Worm (Caenorhabditis elegans) whole organism, L2 larva: ENCODE results near the gene Y66A7A.7.

ENCODE experiments used
- R02D3.7 ChIP-seq: fragments of 150-350 bp; optimal IDR thresholded peaks from 2 replicates; lab custom pipeline; 2014; ENCODE audit warnings: missing biosample characterization, missing genetic modification characterization
- Y55F3AM.14 ChIP-seq: fragments of 200-800 bp; sonication (Bioruptor generic); optimal IDR thresholded peaks from 2 replicates; lab custom pipeline; 2018; ENCODE audit warnings: mild to moderate bottlenecking, missing genetic modification characterization, missing compliant biosample characterization
- ZK546.5 ChIP-seq: sonication (generic microtip); optimal IDR thresholded peaks from 2 replicates; lab custom pipeline; 2017; ENCODE audit warnings: missing biosample characterization, missing genetic modification characterization
- alr-1 ChIP-seq: fragments of 150-350 bp; optimal IDR thresholded peaks from 2 replicates; lab custom pipeline; 2014; ENCODE audit warnings: missing biosample characterization, missing genetic modification characterization
- aly-2 ChIP-seq: fragments of 150-350 bp; optimal IDR thresholded peaks from 2 replicates; lab custom pipeline; 2014; ENCODE audit warnings: missing biosample characterization, missing genetic modification characterization
- ama-1 ChIP-seq: fragments of 150-350 bp; optimal IDR thresholded peaks from 2 replicates; lab custom pipeline; 2018; ENCODE audit warnings: inconsistent platforms
- ceh-16 ChIP-seq: fragments of 150-350 bp; optimal IDR thresholded peaks from 2 replicates; lab custom pipeline; 2014; ENCODE audit warnings: missing biosample characterization, missing genetic modification characterization
- ceh-82 ChIP-seq: fragments of 150-350 bp; optimal IDR thresholded peaks from 2 replicates; lab custom pipeline; 2014; ENCODE audit warnings: missing biosample characterization, missing genetic modification characterization
- crh-2 ChIP-seq: sonication (generic microtip); optimal IDR thresholded peaks from 2 replicates; lab custom pipeline; 2017; ENCODE audit warnings: missing biosample characterization, missing genetic modification characterization
- egl-27 ChIP-seq: sonication (generic microtip); optimal IDR thresholded peaks from 3 replicates; lab custom pipeline; 2017; ENCODE audit warnings: missing biosample characterization, missing genetic modification reagents, missing genetic modification characterization
- elt-1 ChIP-seq: fragments of 150-350 bp; optimal IDR thresholded peaks from 2 replicates; lab custom pipeline; 2014; ENCODE audit warnings: missing biosample characterization, missing genetic modification characterization
- elt-3 ChIP-seq: sonication (generic microtip); optimal IDR thresholded peaks from 2 replicates; lab custom pipeline; 2017; ENCODE audit warnings: missing biosample characterization, missing genetic modification characterization
- fos-1 ChIP-seq: fragments of 150-350 bp; optimal IDR thresholded peaks from 2 replicates; lab custom pipeline; 2014; ENCODE audit warnings: missing biosample characterization, missing genetic modification characterization
- lin-13 ChIP-seq: fragments of 150-350 bp; optimal IDR thresholded peaks from 2 replicates; lab custom pipeline; 2014; ENCODE audit warnings: missing biosample characterization, missing genetic modification reagents, missing genetic modification characterization
- lsy-2 ChIP-seq, 2 experiments: fragments of 150-350 bp in 1 of 2; sonication (generic microtip) in 1 of 2; optimal IDR thresholded peaks; 2 replicates each; lab custom pipeline; 2014 to 2017; ENCODE audit warnings: missing biosample characterization in 2 of 2, missing genetic modification characterization in 2 of 2
- mab-5 ChIP-seq: fragments of 150-350 bp; optimal IDR thresholded peaks from 2 replicates; lab custom pipeline; 2014; ENCODE audit warnings: missing biosample characterization, missing genetic modification characterization
- nhr-10 ChIP-seq: sonication (generic microtip); optimal IDR thresholded peaks from 2 replicates; lab custom pipeline; 2017; ENCODE audit warnings: missing biosample characterization, missing genetic modification characterization
- nhr-11 ChIP-seq: fragments of 150-350 bp; optimal IDR thresholded peaks from 2 replicates; lab custom pipeline; 2014; ENCODE audit warnings: missing biosample characterization, missing genetic modification characterization
- nhr-129 ChIP-seq: fragments of 150-350 bp; optimal IDR thresholded peaks from 2 replicates; lab custom pipeline; 2014; ENCODE audit warnings: missing biosample characterization, missing genetic modification characterization
- nhr-21 ChIP-seq: fragments of 150-350 bp; optimal IDR thresholded peaks from 2 replicates; lab custom pipeline; 2014; ENCODE audit warnings: missing biosample characterization, missing genetic modification characterization
- nhr-25 ChIP-seq: fragments of 150-350 bp; sonication (generic microtip); optimal IDR thresholded peaks from 3 replicates; lab custom pipeline; 2014; ENCODE audit warnings: missing biosample characterization, missing genetic modification characterization
- nhr-77 ChIP-seq: fragments of 150-350 bp; optimal IDR thresholded peaks from 2 replicates; lab custom pipeline; 2014; ENCODE audit warnings: missing biosample characterization, missing genetic modification characterization
- peb-1 ChIP-seq: fragments of 150-350 bp; optimal IDR thresholded peaks from 2 replicates; lab custom pipeline; 2014; ENCODE audit warnings: missing biosample characterization, missing genetic modification characterization
- sem-4 ChIP-seq: fragments of 150-350 bp; optimal IDR thresholded peaks from 2 replicates; lab custom pipeline; 2014; ENCODE audit warnings: missing biosample characterization, missing genetic modification reagents, missing genetic modification characterization
- skn-1 ChIP-seq: sonication (generic microtip); optimal IDR thresholded peaks from 2 replicates; lab custom pipeline; 2017; ENCODE audit warnings: missing biosample characterization, missing genetic modification characterization
- sma-3 ChIP-seq: sonication (generic microtip); optimal IDR thresholded peaks from 2 replicates; lab custom pipeline; 2016; ENCODE audit warnings: missing genetic modification reagents, missing genetic modification characterization, missing compliant biosample characterization
- sma-9 ChIP-seq, 2 experiments: fragments of 150-350 bp in 1 of 2; sonication (generic microtip) in 1 of 2; optimal IDR thresholded peaks; 2 replicates each; lab custom pipeline; 2014 to 2016; ENCODE audit warnings: missing genetic modification characterization in 2 of 2, mild to moderate bottlenecking in 1 of 2, missing biosample characterization in 1 of 2, missing compliant biosample characterization in 1 of 2, missing genetic modification reagents in 1 of 2, moderate library complexity in 1 of 2
- unc-39 ChIP-seq: fragments of 150-350 bp; optimal IDR thresholded peaks from 2 replicates; lab custom pipeline; 2014; ENCODE audit warnings: missing biosample characterization, missing genetic modification characterization
- unc-55 ChIP-seq: fragments of 150-350 bp; sonication (generic microtip); optimal IDR thresholded peaks from 3 replicates; lab custom pipeline; 2014; ENCODE audit warnings: missing biosample characterization, missing genetic modification reagents, missing genetic modification characterization
- unc-62 ChIP-seq: fragments of 150-350 bp; optimal IDR thresholded peaks from 2 replicates; lab custom pipeline; 2014; ENCODE audit warnings: missing biosample characterization, missing genetic modification reagents, missing genetic modification characterization
- ztf-1 ChIP-seq: fragments of 200-800 bp; sonication (Bioruptor generic); conservative IDR thresholded peaks from 2 replicates; pipeline ENCODE4 v1.3.6; 2022; ENCODE audit warnings: missing genetic modification characterization, missing compliant biosample characterization
- ztf-11 ChIP-seq: sonication (generic microtip); optimal IDR thresholded peaks from 2 replicates; lab custom pipeline; 2017; ENCODE audit warnings: missing biosample characterization, missing genetic modification characterization

Gene Y66A7A.7

DNA sequence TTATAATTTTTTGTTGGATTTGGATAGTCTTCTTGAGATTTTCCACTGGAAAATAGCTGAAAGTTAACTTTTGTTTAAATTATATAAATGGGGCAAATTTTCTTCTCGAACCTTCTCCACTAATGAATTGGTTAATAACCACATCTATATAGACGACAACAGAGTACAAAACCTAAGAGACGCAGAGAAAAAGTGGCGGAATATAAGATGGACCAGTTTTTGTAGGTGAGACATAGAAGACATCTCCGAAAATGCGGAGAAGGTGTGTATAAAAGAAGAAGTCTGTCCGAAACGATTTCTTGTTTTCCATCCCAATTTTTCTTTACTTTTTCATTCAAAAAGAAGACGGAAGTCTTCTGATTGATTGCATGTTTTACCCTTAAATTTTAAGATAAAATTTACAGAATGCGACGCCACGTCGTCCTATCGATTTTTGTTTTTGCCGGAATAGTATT, 4.4 kb downstream of the Y66A7A.7 start, which contains the start of gene gly-8:
gly-8 (plus strand) TSS at position 405 of the 455 bp plus-strand sequence.
- peak; percentile 72 for TF ChIP-seq nhr-25
- peak in 1 of 2 experiments; percentile 12 for TF ChIP-seq lsy-2 (tag; optimal IDR thresholded peaks at IDR 0.05; lab: Kevin White, UChicago)
- TF ChIP-seq nhr-21 (tag; lab: Kevin White, UChicago), result no peak
- peak; percentile 35 for TF ChIP-seq sem-4 (tag; lab: Kevin White, UChicago)
- TF ChIP-seq, all 48 proteins: peak for 3

DNA sequence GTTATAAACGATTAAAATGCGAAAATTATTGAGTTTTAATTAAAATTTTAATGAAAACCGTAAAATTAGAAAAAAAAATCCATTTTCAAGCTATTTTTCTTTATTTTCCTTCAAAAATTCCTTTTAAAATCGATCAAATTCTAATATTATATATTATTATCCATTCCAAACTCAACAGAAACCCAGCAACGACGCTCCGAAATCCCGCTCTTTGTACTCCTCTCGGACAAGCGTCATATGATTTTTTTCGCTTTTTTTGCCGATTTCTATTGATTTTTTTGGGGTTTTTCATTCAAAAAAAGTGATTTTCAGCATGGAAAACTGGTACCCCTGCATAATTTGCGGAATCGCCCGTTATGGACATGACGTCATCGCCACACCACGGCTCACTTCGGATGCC, 12.8 kb downstream of the Y66A7A.7 start, which contains the start of gene ceh-91:
ceh-91 (plus strand) TSS at position 301 of the 400 bp plus-strand sequence.
- TF ChIP-seq nhr-129 (tag; lab: Kevin White, UChicago) (no peak), nhr-21 (tag; lab: Kevin White, UChicago) (no peak), peb-1 (no peak), Y55F3AM.14 (no peak), unc-55 (GFP tag; lab: Kevin White, UChicago) (no peak), nhr-77 (tag; lab: Kevin White, UChicago) (no peak), unc-39 (tag; lab: Kevin White, UChicago) (no peak), lin-13 (GFP tag; lab: Kevin White, UChicago) (no peak), crh-2 (tag; lab: Kevin White, UChicago) (no peak), sem-4 (tag; lab: Kevin White, UChicago) (no peak), ceh-16 (no peak), nhr-25 (no peak)

DNA sequence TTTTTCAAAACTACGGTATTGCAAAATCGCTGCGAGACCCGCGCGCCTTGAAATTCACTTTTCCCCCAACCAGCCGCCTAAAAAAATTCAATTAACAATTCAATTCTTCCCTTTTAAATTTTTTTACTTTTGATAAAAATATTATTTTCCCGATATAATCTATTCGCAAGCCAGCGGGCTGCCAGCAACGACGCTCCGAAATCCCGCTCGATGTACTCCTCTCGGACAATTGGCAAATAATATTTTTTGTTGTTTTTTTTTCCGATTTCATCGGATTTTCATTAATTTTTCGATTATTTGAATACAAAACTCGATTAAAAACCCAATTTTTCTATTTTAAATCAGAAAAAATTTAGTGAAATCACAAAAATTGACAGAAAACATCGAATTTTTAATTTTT, 13.5 kb downstream of the Y66A7A.7 start:
- no peak for TF ChIP-seq ama-1 (lab: Kevin White, UChicago)
- TF ChIP-seq nhr-25, result no peak
- TF ChIP-seq unc-39 (tag; lab: Kevin White, UChicago), result no peak
- TF ChIP-seq elt-1 (tag; lab: Kevin White, UChicago), result no peak
- no peak for TF ChIP-seq Y55F3AM.14
- no peak for TF ChIP-seq egl-27 (tag; lab: Kevin White, UChicago)
- TF ChIP-seq fos-1 (tag; lab: Kevin White, UChicago), result no peak

DNA sequence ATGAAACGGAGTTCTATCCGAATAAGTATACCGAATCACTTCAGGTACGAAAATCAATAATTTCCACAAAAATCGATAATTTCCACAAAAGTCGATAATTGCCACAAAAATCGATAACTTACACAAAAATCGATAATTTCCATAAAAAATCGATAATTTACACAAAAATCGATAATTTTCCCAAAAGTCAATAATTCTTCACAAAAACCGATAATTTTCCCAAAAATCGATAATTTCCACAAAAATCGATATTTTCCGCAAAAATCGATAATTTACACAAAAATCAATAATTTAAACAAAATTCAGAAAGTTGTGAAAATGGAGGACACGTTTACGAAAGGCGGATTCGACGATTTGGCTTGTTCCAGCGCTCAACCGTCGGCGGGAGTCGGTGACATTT, 14.4 kb downstream of the Y66A7A.7 start:
- TF ChIP-seq ceh-82, result no peak
- no peak for TF ChIP-seq alr-1
- TF ChIP-seq nhr-10 (tag; lab: Kevin White, UChicago), result no peak
- TF ChIP-seq nhr-129 (tag; lab: Kevin White, UChicago), result no peak
- no peak for TF ChIP-seq nhr-11
- no peak for TF ChIP-seq nhr-21 (tag; lab: Kevin White, UChicago)
- no peak for TF ChIP-seq elt-3 (tag; lab: Kevin White, UChicago)
- TF ChIP-seq R02D3.7 (tag; lab: Kevin White, UChicago), result no peak
- TF ChIP-seq, all 48 proteins: peak for 0

DNA sequence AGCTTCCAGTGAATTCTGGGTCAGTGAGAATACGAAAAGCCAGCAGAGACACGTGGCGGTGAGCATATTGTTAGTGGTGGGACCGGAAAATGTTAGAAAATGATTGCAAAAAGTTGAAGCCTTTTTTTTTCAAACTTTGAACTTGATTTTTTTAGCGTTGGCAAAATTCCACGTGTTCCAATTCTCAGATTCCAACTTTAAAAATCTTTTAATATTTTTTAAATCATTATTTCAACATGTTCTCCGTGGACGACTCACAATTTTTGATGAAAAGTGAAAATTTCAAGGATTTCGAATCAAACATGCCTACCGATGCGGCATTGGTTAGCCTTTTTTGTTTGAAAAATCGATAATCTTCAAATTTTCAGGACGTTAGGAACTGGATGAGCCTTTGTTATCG, 16.9 kb downstream of the Y66A7A.7 start, which contains the start of the genes Y66A7A.9 and Y66A7A.4:
Y66A7A.9 (minus strand) TSS at position 101 of the 400 bp plus-strand sequence.
Y66A7A.4 (plus strand) TSS at position 237 of the 400 bp plus-strand sequence.
- TF ChIP-seq sma-3 (GFP tag; lab: Kevin White, UChicago), result no peak
- TF ChIP-seq nhr-21 (tag; lab: Kevin White, UChicago), result no peak
- TF ChIP-seq nhr-10 (tag; lab: Kevin White, UChicago), result no peak
- no peak for TF ChIP-seq ZK546.5
- no peak for TF ChIP-seq Y55F3AM.14
- TF ChIP-seq peb-1, result no peak

DNA sequence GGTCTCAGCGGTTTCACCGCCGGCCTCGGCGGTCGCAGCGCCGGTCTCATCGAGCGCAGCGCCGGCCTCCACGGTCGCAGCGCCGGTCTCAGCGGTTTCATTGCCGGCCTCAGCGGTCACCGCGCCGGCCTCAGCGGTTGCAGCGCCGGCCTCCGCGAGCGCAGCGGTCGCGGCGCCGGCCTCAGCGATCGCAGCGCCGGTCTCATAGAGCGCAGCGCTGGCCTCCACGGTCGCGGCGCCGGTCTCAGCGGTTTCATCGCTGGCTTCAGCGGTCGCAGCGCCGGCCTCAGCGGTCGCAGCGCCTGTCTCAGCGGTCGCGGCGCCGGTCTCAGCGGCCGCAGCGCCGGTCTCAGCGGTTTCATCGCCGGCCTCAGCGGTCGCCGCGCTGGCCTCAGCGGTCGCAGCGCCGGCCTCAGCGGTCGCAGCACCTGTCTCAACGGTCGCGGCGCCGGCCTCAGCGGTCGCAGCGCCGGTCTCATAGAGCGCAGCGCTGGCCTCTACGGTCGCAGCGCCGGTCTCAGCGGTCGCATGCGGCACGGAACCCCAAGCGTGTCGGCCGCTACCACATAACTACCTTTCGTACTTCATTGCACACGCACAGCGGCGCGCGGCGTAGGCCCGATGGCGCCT, 17.5 kb downstream of the Y66A7A.7 start:
- TF ChIP-seq mab-5 (tag; lab: Kevin White, UChicago) (no peak), sma-9 (GFP tag; optimal IDR thresholded peaks at IDR 0.05; lab: Kevin White, UChicago) (no peak), sma-9 (tag; optimal IDR thresholded peaks at IDR 0.05; lab: Kevin White, UChicago) (no peak), nhr-11 (no peak), egl-27 (tag; lab: Kevin White, UChicago) (no peak), crh-2 (tag; lab: Kevin White, UChicago) (no peak), aly-2 (tag; lab: Kevin White, UChicago) (no peak), ztf-11 (tag; lab: Kevin White, UChicago) (no peak), elt-1 (tag; lab: Kevin White, UChicago) (no peak), unc-55 (GFP tag; lab: Kevin White, UChicago) (no peak), elt-3 (tag; lab: Kevin White, UChicago) (no peak), ZK546.5 (no peak), ceh-82 (no peak), skn-1 (tag; lab: Kevin White, UChicago) (no peak), ztf-1 (no peak), unc-62 (no peak)
